Worm (Caenorhabditis elegans) whole organism, L4 larva: Measurements from ENCODE around the gene dph-3.

Experiments
- D1046.2 ChIP-seq: fragments of 200-800 bp; sonication (Bioruptor generic); IDR thresholded peaks from 2 replicates; pipeline ENCODE4 v1.3.6; 2022; ENCODE audit warnings: missing genetic modification characterization, missing compliant biosample characterization
- F26F4.8 ChIP-seq: fragments of 200-800 bp; sonication (Bioruptor generic); conservative IDR thresholded peaks from 2 replicates; pipeline ENCODE4 v1.3.6; 2022; ENCODE audit warnings: missing genetic modification characterization, missing compliant biosample characterization
- R02D3.7 ChIP-seq: fragments of 150-350 bp; sonication (generic microtip); optimal IDR thresholded peaks from 3 replicates; lab custom pipeline; 2014; ENCODE audit warnings: missing biosample characterization, missing genetic modification characterization
- T20F7.1 ChIP-seq: fragments of 200-800 bp; sonication (Bioruptor generic); optimal IDR thresholded peaks from 2 replicates; lab custom pipeline; 2018; ENCODE audit warnings: mild to moderate bottlenecking, missing genetic modification characterization, missing compliant biosample characterization
- T26A8.4 ChIP-seq: fragments of 200-800 bp; sonication (Bioruptor generic); IDR thresholded peaks from 2 replicates; pipeline ENCODE4 v1.3.6; 2022; ENCODE audit warnings: missing genetic modification characterization, missing compliant biosample characterization
- Y105C5A.15 ChIP-seq: fragments of 200-800 bp; sonication (Bioruptor generic); IDR thresholded peaks from 2 replicates; pipeline ENCODE4 v1.3.6; 2022; ENCODE audit warnings: missing genetic modification characterization, missing compliant biosample characterization
- Y5F2A.4 ChIP-seq: fragments of 200-800 bp; sonication (Bioruptor generic); optimal IDR thresholded peaks from 2 replicates; lab custom pipeline; 2018; ENCODE audit warnings: mild to moderate bottlenecking, missing genetic modification characterization, missing compliant biosample characterization
- ZK337.2 ChIP-seq: fragments of 200-800 bp; sonication (Bioruptor generic); IDR thresholded peaks from 2 replicates; pipeline ENCODE4 v1.3.6; 2022; ENCODE audit warnings: missing genetic modification reagents, missing genetic modification characterization, missing compliant biosample characterization
- aly-2 ChIP-seq: sonication (generic microtip); optimal IDR thresholded peaks from 2 replicates; lab custom pipeline; 2018; ENCODE audit warnings: missing biosample characterization, missing genetic modification characterization
- attf-4 ChIP-seq: sonication (generic microtip); optimal IDR thresholded peaks from 3 replicates; lab custom pipeline; 2017; ENCODE audit warnings: missing biosample characterization, missing genetic modification characterization
- ceh-28 ChIP-seq: fragments of 150-350 bp; optimal IDR thresholded peaks from 2 replicates; lab custom pipeline; 2014; ENCODE audit warnings: missing biosample characterization, missing genetic modification reagents, missing genetic modification characterization
- ceh-32 ChIP-seq: sonication (generic microtip); optimal IDR thresholded peaks from 2 replicates; lab custom pipeline; 2016; ENCODE audit warnings: mild to moderate bottlenecking, missing genetic modification characterization, missing compliant biosample characterization; ENCODE audit not compliant: poor library complexity
- ceh-62 ChIP-seq: sonication (generic microtip); optimal IDR thresholded peaks from 2 replicates; lab custom pipeline; 2017; ENCODE audit warnings: missing biosample characterization, missing genetic modification characterization
- ceh-82 ChIP-seq: sonication (generic microtip); optimal IDR thresholded peaks from 2 replicates; lab custom pipeline; 2017; ENCODE audit warnings: missing biosample characterization, missing genetic modification characterization
- ces-1 ChIP-seq: fragments of 150-350 bp; sonication (generic microtip); optimal IDR thresholded peaks from 4 replicates; lab custom pipeline; 2014; ENCODE audit warnings: missing biosample characterization, missing genetic modification reagents, missing genetic modification characterization
- ctbp-1 ChIP-seq: fragments of 200-800 bp; sonication (Bioruptor generic); IDR thresholded peaks from 2 replicates; pipeline ENCODE4 v1.3.6; 2022; ENCODE audit warnings: missing genetic modification reagents, missing genetic modification characterization, missing compliant biosample characterization
- daf-12 ChIP-seq: fragments of 150-350 bp; optimal IDR thresholded peaks from 2 replicates; lab custom pipeline; 2014; ENCODE audit warnings: missing biosample characterization, missing genetic modification reagents, missing genetic modification characterization
- daf-19 ChIP-seq: fragments of 200-800 bp; sonication (Bioruptor generic); conservative IDR thresholded peaks from 2 replicates; pipeline ENCODE4 v1.3.6; 2022; ENCODE audit warnings: missing genetic modification characterization, missing compliant biosample characterization
- daf-8 ChIP-seq: fragments of 200-800 bp; sonication (Bioruptor generic); IDR thresholded peaks from 2 replicates; pipeline ENCODE4 v1.3.6; 2022; ENCODE audit warnings: missing genetic modification characterization, missing compliant biosample characterization
- dmd-6 ChIP-seq: fragments of 200-800 bp; sonication (Bioruptor generic); IDR thresholded peaks from 2 replicates; pipeline ENCODE4 v1.3.6; 2022; ENCODE audit warnings: missing genetic modification reagents, missing genetic modification characterization, missing compliant biosample characterization
- dmd-9 ChIP-seq: fragments of 200-800 bp; sonication (Bioruptor generic); IDR thresholded peaks from 2 replicates; pipeline ENCODE4 v1.3.6; 2022; ENCODE audit warnings: missing genetic modification reagents, missing genetic modification characterization, missing compliant biosample characterization
- dpl-1 ChIP-seq: fragments of 150-350 bp; optimal IDR thresholded peaks from 2 replicates; lab custom pipeline; 2014; ENCODE audit warnings: missing biosample characterization, missing genetic modification reagents, missing genetic modification characterization
- dve-1 ChIP-seq: sonication (generic microtip); optimal IDR thresholded peaks from 2 replicates; lab custom pipeline; 2017; ENCODE audit warnings: antibody characterized with exemption, mild to moderate bottlenecking, missing genetic modification characterization, missing compliant biosample characterization; ENCODE audit not compliant: insufficient read depth
- egl-27 ChIP-seq: sonication (generic microtip); optimal IDR thresholded peaks from 3 replicates; lab custom pipeline; 2017; ENCODE audit warnings: missing biosample characterization, missing genetic modification reagents, missing genetic modification characterization
- egl-43 ChIP-seq: fragments of 200-800 bp; sonication (Bioruptor generic); IDR thresholded peaks from 2 replicates; pipeline ENCODE4 v1.3.6; 2022; ENCODE audit warnings: missing genetic modification reagents, missing genetic modification characterization, missing compliant biosample characterization
- gei-8 ChIP-seq: fragments of 200-800 bp; sonication (Bioruptor generic); optimal IDR thresholded peaks from 2 replicates; lab custom pipeline; 2018; ENCODE audit warnings: mild to moderate bottlenecking, missing genetic modification characterization, missing compliant biosample characterization
- hif-1 ChIP-seq, 2 experiments: sonication (generic microtip); optimal IDR thresholded peaks; 2 replicates each; lab custom pipeline; 2016 to 2017; ENCODE audit warnings: missing compliant biosample characterization in 2 of 2, missing genetic modification characterization in 2 of 2, missing genetic modification reagents in 2 of 2, missing genotype in 2 of 2, mild to moderate bottlenecking in 1 of 2
- hmg-1.1 ChIP-seq: fragments of 200-800 bp; sonication (Bioruptor generic); IDR thresholded peaks from 2 replicates; pipeline ENCODE4 v1.3.6; 2022; ENCODE audit warnings: missing genetic modification reagents, missing genetic modification characterization, missing compliant biosample characterization
- jun-1 ChIP-seq: fragments of 150-350 bp; optimal IDR thresholded peaks from 2 replicates; lab custom pipeline; 2014; ENCODE audit warnings: missing biosample characterization, missing genetic modification reagents, missing genetic modification characterization
- lin-15B ChIP-seq: fragments of 150-350 bp; sonication (generic microtip); optimal IDR thresholded peaks from 3 replicates; lab custom pipeline; 2014; ENCODE audit warnings: missing biosample characterization, missing genetic modification characterization
- lin-39 ChIP-seq: fragments of 150-350 bp; optimal IDR thresholded peaks from 2 replicates; lab custom pipeline; 2014; ENCODE audit warnings: missing biosample characterization, missing genetic modification reagents, missing genetic modification characterization
- lsy-2 ChIP-seq, 2 experiments: fragments of 150-350 bp in 1 of 2; sonication (generic microtip) in 1 of 2; optimal IDR thresholded peaks; 2 replicates each; lab custom pipeline; 2014 to 2017; ENCODE audit warnings: missing biosample characterization in 2 of 2, missing genetic modification characterization in 2 of 2
- madf-5 ChIP-seq, 2 experiments: fragments of 200-800 bp; sonication (Bioruptor generic); IDR thresholded peaks; 2 replicates each; pipeline ENCODE4 v1.3.6; 2022; ENCODE audit warnings: missing compliant biosample characterization in 2 of 2, missing genetic modification characterization in 2 of 2
- mdt-29 ChIP-seq: fragments of 200-800 bp; sonication (Bioruptor generic); IDR thresholded peaks from 2 replicates; pipeline ENCODE4 v1.3.6; 2022; ENCODE audit warnings: missing genetic modification reagents, missing genetic modification characterization, missing compliant biosample characterization
- mes-2 ChIP-seq: sonication (generic microtip); optimal IDR thresholded peaks from 2 replicates; lab custom pipeline; 2016; ENCODE audit warnings: missing genotype, mild to moderate bottlenecking, missing genetic modification characterization, missing compliant biosample characterization; ENCODE audit not compliant: poor library complexity, severe bottlenecking
- nhr-102 ChIP-seq: sonication (generic microtip); optimal IDR thresholded peaks from 2 replicates; lab custom pipeline; 2016; ENCODE audit warnings: mild to moderate bottlenecking, missing genetic modification characterization, moderate library complexity, missing compliant biosample characterization
- nhr-11 ChIP-seq: fragments of 150-350 bp; optimal IDR thresholded peaks from 2 replicates; lab custom pipeline; 2014; ENCODE audit warnings: missing biosample characterization, missing genetic modification characterization
- nhr-237 ChIP-seq: sonication (generic microtip); optimal IDR thresholded peaks from 2 replicates; lab custom pipeline; 2017; ENCODE audit warnings: missing biosample characterization, missing genetic modification characterization
- nhr-28 ChIP-seq: fragments of 150-350 bp; optimal IDR thresholded peaks from 2 replicates; lab custom pipeline; 2014; ENCODE audit warnings: missing biosample characterization, missing genetic modification characterization
- nhr-48 ChIP-seq: sonication (generic microtip); optimal IDR thresholded peaks from 2 replicates; lab custom pipeline; 2016; ENCODE audit warnings: mild to moderate bottlenecking, missing genetic modification characterization, missing compliant biosample characterization
- nhr-6 ChIP-seq: fragments of 150-350 bp; optimal IDR thresholded peaks from 2 replicates; lab custom pipeline; 2014; ENCODE audit warnings: missing biosample characterization, missing genetic modification characterization
- nhr-77 ChIP-seq: fragments of 150-350 bp; optimal IDR thresholded peaks from 2 replicates; lab custom pipeline; 2014; ENCODE audit warnings: missing biosample characterization, missing genetic modification characterization
- pha-4 ChIP-seq, 2 experiments: fragments of 150-350 bp in 1 of 2; fragments of 200-800 bp in 1 of 2; sonication (Bioruptor generic) in 1 of 2; IDR thresholded peaks in 1 of 2; optimal IDR thresholded peaks in 1 of 2; 2 replicates each; pipeline versions ENCODE4 v1.3.6 to Lab custom; 2014 to 2022; ENCODE audit warnings: missing genetic modification characterization in 2 of 2, missing genetic modification reagents in 2 of 2, missing biosample characterization in 1 of 2, missing compliant biosample characterization in 1 of 2
- pqm-1 ChIP-seq: sonication (generic microtip); optimal IDR thresholded peaks from 2 replicates; lab custom pipeline; 2017; ENCODE audit warnings: missing biosample characterization, missing genetic modification characterization
- spr-1 ChIP-seq: sonication (generic microtip); optimal IDR thresholded peaks from 2 replicates; lab custom pipeline; 2016; ENCODE audit warnings: mild to moderate bottlenecking, missing genetic modification characterization, missing compliant biosample characterization
- unc-39 ChIP-seq: sonication (generic microtip); optimal IDR thresholded peaks from 2 replicates; lab custom pipeline; 2017; ENCODE audit warnings: missing biosample characterization, missing genetic modification characterization
- unc-62 ChIP-seq, 3 experiments: fragments of 150-350 bp in 1 of 3; sonication (generic microtip); optimal IDR thresholded peaks in 2 of 3; peaks in 1 of 3; 1 replicate in 1 of 3; 2 replicates in 2 of 3; lab custom pipeline; 2014 to 2017; ENCODE audit warnings: missing biosample characterization in 3 of 3, missing genetic modification characterization in 3 of 3, missing genetic modification reagents in 3 of 3, missing genotype in 1 of 3
- zfp-2 ChIP-seq: sonication (generic microtip); optimal IDR thresholded peaks from 2 replicates; lab custom pipeline; 2016; ENCODE audit warnings: mild to moderate bottlenecking, missing genetic modification characterization, missing compliant biosample characterization

The dph-3 gene

ce11 chrIV:9668103-9668672, 38.8 kb upstream of the dph-3 start (continued):
- TF ChIP-seq ceh-82 (tag; lab: Kevin White, UChicago) (no peak), daf-8 (GFP tag; lab: Robert Waterston, UW) (no peak), gei-8 (GFP tag; lab: Kevin White, UChicago) (no peak), lin-39 (tag; lab: Kevin White, UChicago) (no peak), daf-12 (tag; lab: Kevin White, UChicago) (no peak), ctbp-1 (no peak), dmd-6 (peak; percentile 57), nhr-77 (tag; lab: Kevin White, UChicago) (peak; percentile 13), jun-1 (tag; lab: Kevin White, UChicago) (no peak), T26A8.4 (GFP tag; lab: Robert Waterston, UW) (no peak), zfp-2 (tag; lab: Kevin White, UChicago) (no peak), attf-4 (no peak), nhr-6 (tag; lab: Kevin White, UChicago) (no peak), nhr-11 (tag; lab: Kevin White, UChicago) (no peak), unc-62 (GFP tag; optimal IDR thresholded peaks at IDR 0.05 in 1 of 2; lab: Kevin White, UChicago) (peak in 1 of 2 experiments; percentile 83), unc-62 (tag; optimal IDR thresholded peaks at IDR 0.05; lab: Kevin White, UChicago) (no peak), pqm-1 (tag; lab: Kevin White, UChicago) (no peak), ces-1 (no peak)

ce11 chrIV:9669969-9670368, 37.0 kb upstream of the dph-3 start:
- no peak for TF ChIP-seq nhr-6 (tag; lab: Kevin White, UChicago)
- peak in 1 of 2 experiments; percentile 48 for TF ChIP-seq lsy-2 (tag; optimal IDR thresholded peaks at IDR 0.05; lab: Kevin White, UChicago)
- no peak for TF ChIP-seq daf-8 (GFP tag; lab: Robert Waterston, UW)
- no peak for TF ChIP-seq mes-2 (tag; lab: Kevin White, UChicago)
- TF ChIP-seq dpl-1 (GFP tag; lab: Kevin White, UChicago): no peak
- no peak for TF ChIP-seq F26F4.8 (GFP tag; lab: Robert Waterston, UW)
- no peak for TF ChIP-seq ceh-28 (tag; lab: Kevin White, UChicago)
- no peak for TF ChIP-seq egl-27 (tag; lab: Kevin White, UChicago)
- no peak for TF ChIP-seq Y105C5A.15 (GFP tag; lab: Robert Waterston, UW)
- TF ChIP-seq nhr-237 (tag; lab: Kevin White, UChicago): no peak
- no peak for TF ChIP-seq madf-5 (GFP tag; IDR thresholded peaks at IDR 0.05; lab: Robert Waterston, UW)
- no peak for TF ChIP-seq unc-39 (tag; lab: Kevin White, UChicago)
- TF ChIP-seq lin-15B (tag; lab: Kevin White, UChicago): no peak
- TF ChIP-seq D1046.2 (GFP tag; lab: Robert Waterston, UW): no peak
- TF ChIP-seq Y5F2A.4 (GFP tag; lab: Kevin White, UChicago): no peak
- TF ChIP-seq R02D3.7: no peak
- TF ChIP-seq egl-43: no peak
- peak; percentile 81 for TF ChIP-seq nhr-28 (tag; lab: Kevin White, UChicago)
- no peak for TF ChIP-seq hif-1 (tag; optimal IDR thresholded peaks at IDR 0.05; lab: Kevin White, UChicago)
- no peak for TF ChIP-seq ceh-62
- TF ChIP-seq nhr-48: no peak
- no peak for TF ChIP-seq aly-2 (tag; lab: Kevin White, UChicago)
- TF ChIP-seq gei-8 (GFP tag; lab: Kevin White, UChicago): no peak
- TF ChIP-seq zfp-2 (tag; lab: Kevin White, UChicago): no peak
- no peak for TF ChIP-seq attf-4
- TF ChIP-seq ZK337.2: no peak
- no peak for TF ChIP-seq T26A8.4 (GFP tag; lab: Robert Waterston, UW)
- TF ChIP-seq dmd-6: peak; percentile 56
- TF ChIP-seq ctbp-1: no peak
- TF ChIP-seq dmd-9 (GFP tag; lab: Robert Waterston, UW): no peak
- TF ChIP-seq nhr-77 (tag; lab: Kevin White, UChicago): no peak
- peak; percentile 37 for TF ChIP-seq dve-1 (tag; lab: Kevin White, UChicago)
- TF ChIP-seq pha-4 (GFP tag; IDR thresholded peaks at IDR 0.05; lab: Robert Waterston, UW): no peak
- no peak for TF ChIP-seq pha-4 (tag; optimal IDR thresholded peaks at IDR 0.05; lab: Kevin White, UChicago)
- no peak for TF ChIP-seq daf-19
- TF ChIP-seq spr-1 (tag; lab: Kevin White, UChicago): no peak
- TF ChIP-seq T20F7.1: no peak
- TF ChIP-seq ceh-32 (tag; lab: Kevin White, UChicago): no peak
- no peak for TF ChIP-seq mdt-29 (GFP tag; lab: Robert Waterston, UW)
- peak; percentile 43; the same call in 1 of the 2 replicates for TF ChIP-seq hmg-1.1
- no peak for TF ChIP-seq nhr-102 (tag; lab: Kevin White, UChicago)
